Worm (Caenorhabditis elegans) whole organism, early embryonic: ENCODE results near the gene flp-23.
A peak's percentile ranks its signal among the peaks of the same experiment; 100 is the strongest.

Source experiments
- B0310.2 ChIP-seq: sonication (generic microtip); optimal IDR thresholded peaks from 2 replicates; lab custom pipeline; 2016; ENCODE audit warnings: mild to moderate bottlenecking, missing genetic modification characterization, missing compliant biosample characterization
- F13C5.2 ChIP-seq: sonication (generic microtip); optimal IDR thresholded peaks from 2 replicates; lab custom pipeline; 2017; ENCODE audit warnings: mild to moderate bottlenecking, missing genetic modification characterization, inconsistent platforms, missing compliant biosample characterization
- aly-1 ChIP-seq: sonication (generic microtip); optimal IDR thresholded peaks from 2 replicates; lab custom pipeline; 2016; ENCODE audit warnings: missing genetic modification characterization, missing compliant biosample characterization
- ama-1 ChIP-seq: fragments of 150-350 bp; optimal IDR thresholded peaks from 2 replicates; lab custom pipeline; 2014
- ceh-13 ChIP-seq: fragments of 200-800 bp; sonication (Bioruptor generic); optimal IDR thresholded peaks from 2 replicates; lab custom pipeline; 2018; ENCODE audit warnings: mild to moderate bottlenecking, missing genetic modification characterization, missing compliant biosample characterization
- ceh-36 ChIP-seq: sonication (generic microtip); optimal IDR thresholded peaks from 2 replicates; lab custom pipeline; 2016; ENCODE audit warnings: missing genetic modification characterization, inconsistent platforms, missing compliant biosample characterization
- ets-7 ChIP-seq: sonication (generic microtip); optimal IDR thresholded peaks from 2 replicates; lab custom pipeline; 2016; ENCODE audit warnings: missing genotype, missing genetic modification characterization, missing compliant biosample characterization
- flt-1 ChIP-seq: fragments of 200-800 bp; sonication (Bioruptor generic); IDR thresholded peaks from 2 replicates; pipeline ENCODE4 v1.3.6; 2022; ENCODE audit warnings: missing genetic modification characterization, missing compliant biosample characterization
- hmbx-1 ChIP-seq: sonication (generic microtip); optimal IDR thresholded peaks from 2 replicates; lab custom pipeline; 2016; ENCODE audit warnings: mild to moderate bottlenecking, missing genetic modification characterization, missing compliant biosample characterization
- hmg-4 ChIP-seq: fragments of 200-800 bp; sonication (Bioruptor generic); optimal IDR thresholded peaks from 2 replicates; lab custom pipeline; 2018; ENCODE audit warnings: mild to moderate bottlenecking, missing genetic modification characterization, missing compliant biosample characterization
- hnd-1 ChIP-seq: sonication (generic microtip); optimal IDR thresholded peaks from 2 replicates; lab custom pipeline; 2016; ENCODE audit warnings: missing genetic modification characterization, missing compliant biosample characterization
- pes-1 ChIP-seq: fragments of 200-800 bp; sonication (Bioruptor generic); IDR thresholded peaks from 2 replicates; pipeline ENCODE4 v1.3.6; 2022; ENCODE audit warnings: missing genetic modification reagents, missing genetic modification characterization, missing compliant biosample characterization
- scrt-1 ChIP-seq: fragments of 200-800 bp; sonication (Bioruptor generic); IDR thresholded peaks from 2 replicates; pipeline ENCODE4 v1.3.6; 2022; ENCODE audit warnings: missing genetic modification characterization, missing compliant biosample characterization
- sea-1 ChIP-seq: fragments of 200-800 bp; sonication (Bioruptor generic); conservative IDR thresholded peaks from 2 replicates; pipeline ENCODE4 v1.3.6; 2022; ENCODE audit warnings: missing genetic modification characterization, missing compliant biosample characterization
- tbx-11 ChIP-seq: fragments of 200-800 bp; sonication (Bioruptor generic); IDR thresholded peaks from 2 replicates; pipeline ENCODE4 v1.3.6; 2022; ENCODE audit warnings: missing genetic modification characterization, missing compliant biosample characterization
- tbx-37 ChIP-seq: fragments of 200-800 bp; sonication (Bioruptor generic); conservative IDR thresholded peaks from 2 replicates; pipeline ENCODE4 v1.3.6; 2022; ENCODE audit warnings: missing genetic modification reagents, missing genetic modification characterization, missing compliant biosample characterization
- tra-4 ChIP-seq: sonication (generic microtip); optimal IDR thresholded peaks from 2 replicates; lab custom pipeline; 2017; ENCODE audit warnings: missing genetic modification characterization, missing compliant biosample characterization

Gene flp-23

ce11 chrIII:8658367-8658761 is 7.8 kb downstream of the flp-23 start:
- TF ChIP-seq hnd-1 (tag; lab: Kevin White, UChicago), result no peak
- TF ChIP-seq ceh-36, result no peak
- TF ChIP-seq sea-1 (GFP tag; lab: Robert Waterston, UW), result no peak
- TF ChIP-seq ceh-13, result no peak
- no peak for TF ChIP-seq pes-1
- TF ChIP-seq ama-1 (lab: Kevin White, UChicago), result no peak
- TF ChIP-seq scrt-1 (GFP tag; lab: Robert Waterston, UW), result no peak
- no peak for TF ChIP-seq hmbx-1 (tag; lab: Kevin White, UChicago)
- TF ChIP-seq tbx-37, result no peak
- TF ChIP-seq flt-1, result no peak
- TF ChIP-seq hmg-4 (GFP tag; lab: Kevin White, UChicago), result no peak
- no peak for TF ChIP-seq F13C5.2

- no peak for TF ChIP-seq tbx-11 (GFP tag; lab: Robert Waterston, UW)
- TF ChIP-seq flt-1, result no peak
Measured at ce11 chrIII:8663143-8663542, 12.6 kb downstream of the flp-23 start.

DNA sequence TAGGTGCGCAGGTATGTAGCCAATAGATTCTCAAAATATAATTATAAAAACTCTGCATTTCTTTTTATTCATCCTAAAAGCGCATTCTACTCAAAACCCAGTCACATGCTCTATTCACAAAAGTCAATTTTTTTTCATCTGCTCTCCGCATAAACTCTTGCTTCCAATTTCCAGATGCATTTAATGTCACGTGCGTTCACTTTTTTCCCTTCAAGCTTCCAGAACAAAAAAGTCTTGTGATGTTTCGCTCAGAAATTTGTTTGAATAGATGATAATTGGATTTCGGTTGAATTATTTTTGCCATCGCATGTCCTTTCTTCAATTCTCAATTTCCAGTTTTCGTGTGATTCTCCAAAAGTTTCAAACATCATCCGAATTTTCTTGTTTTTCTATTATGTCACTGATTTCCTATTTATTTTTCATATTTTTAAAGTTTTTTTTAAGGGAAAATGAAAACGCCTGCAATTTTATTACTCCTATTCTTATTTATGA is 14.4 kb downstream of the flp-23 start, which contains the start of gene F22B7.1:
TSS of gene F22B7.1 (plus strand) at position 442 of the 492 bp plus-strand sequence.
- TF ChIP-seq ama-1 (lab: Kevin White, UChicago), result no peak
- TF ChIP-seq aly-1 (tag; lab: Kevin White, UChicago), result no peak
- TF ChIP-seq hmg-4 (GFP tag; lab: Kevin White, UChicago), result no peak
- no peak for TF ChIP-seq pes-1
- TF ChIP-seq sea-1 (GFP tag; lab: Robert Waterston, UW), result no peak
- no peak for TF ChIP-seq ceh-13
- no peak for TF ChIP-seq tbx-11 (GFP tag; lab: Robert Waterston, UW)
- TF ChIP-seq hmbx-1 (tag; lab: Kevin White, UChicago), result no peak
- no peak for TF ChIP-seq scrt-1 (GFP tag; lab: Robert Waterston, UW)
- no peak for TF ChIP-seq tra-4
- TF ChIP-seq hnd-1 (tag; lab: Kevin White, UChicago), result no peak
- no peak for TF ChIP-seq tbx-37
- TF ChIP-seq ceh-36, result no peak
- no peak for TF ChIP-seq B0310.2 (tag; lab: Kevin White, UChicago)
- no peak for TF ChIP-seq flt-1
- TF ChIP-seq F13C5.2, result no peak
- TF ChIP-seq ets-7 (tag; lab: Kevin White, UChicago), result no peak

- TF ChIP-seq hnd-1 (tag; lab: Kevin White, UChicago) (no peak), tbx-11 (GFP tag; lab: Robert Waterston, UW) (no peak), ceh-36 (no peak), hmbx-1 (tag; lab: Kevin White, UChicago) (no peak), pes-1 (no peak), aly-1 (tag; lab: Kevin White, UChicago) (no peak), F13C5.2 (no peak), tra-4 (no peak), ets-7 (tag; lab: Kevin White, UChicago) (no peak), ama-1 (lab: Kevin White, UChicago) (no peak), sea-1 (GFP tag; lab: Robert Waterston, UW) (no peak), ceh-13 (no peak), flt-1 (no peak), tbx-37 (no peak), B0310.2 (tag; lab: Kevin White, UChicago) (no peak), hmg-4 (GFP tag; lab: Kevin White, UChicago) (no peak), scrt-1 (GFP tag; lab: Robert Waterston, UW) (no peak)
Measured at ce11 chrIII:8667382-8667781, 16.8 kb downstream of the flp-23 start, which contains the start of gene dpy-19. TSS of gene dpy-19 (minus strand) at chrIII:8667482.

ce11 chrIII:8668717-8669116 is 18.1 kb downstream of the flp-23 start:
- TF ChIP-seq ceh-36 (no peak), pes-1 (no peak), scrt-1 (GFP tag; lab: Robert Waterston, UW) (no peak), hmg-4 (GFP tag; lab: Kevin White, UChicago) (no peak), aly-1 (tag; lab: Kevin White, UChicago) (no peak)

- no peak for TF ChIP-seq F13C5.2
- no peak for TF ChIP-seq tbx-11 (GFP tag; lab: Robert Waterston, UW)
- TF ChIP-seq aly-1 (tag; lab: Kevin White, UChicago), result no peak
- no peak for TF ChIP-seq ceh-36
- no peak for TF ChIP-seq pes-1
Measured at ce11 chrIII:8674980-8675485, 24.5 kb downstream of the flp-23 start, which contains the start of gene pgl-2. TSS of gene pgl-2 (minus strand) at chrIII:8675435.

ce11 chrIII:8678371-8678770 is 27.8 kb downstream of the flp-23 start:
- TF ChIP-seq sea-1 (GFP tag; lab: Robert Waterston, UW), result peak; percentile 97
- TF ChIP-seq ets-7 (tag; lab: Kevin White, UChicago), result peak; percentile 94
- TF ChIP-seq aly-1 (tag; lab: Kevin White, UChicago), result peak; percentile 97
- TF ChIP-seq pes-1, result peak; percentile 98
- peak; percentile 95 for TF ChIP-seq ceh-13
- peak; percentile 94 for TF ChIP-seq F13C5.2
- peak; percentile 79 for TF ChIP-seq ama-1 (lab: Kevin White, UChicago)
- TF ChIP-seq tbx-11 (GFP tag; lab: Robert Waterston, UW), result peak; percentile 97
- TF ChIP-seq flt-1, result peak; percentile 99
- TF ChIP-seq tbx-37, result peak; percentile 98
- TF ChIP-seq hmbx-1 (tag; lab: Kevin White, UChicago), result peak; percentile 82
- TF ChIP-seq hmg-4 (GFP tag; lab: Kevin White, UChicago), result peak; percentile 98
- TF ChIP-seq scrt-1 (GFP tag; lab: Robert Waterston, UW), result peak; percentile 98
- peak; percentile 97 for TF ChIP-seq ceh-36
- TF ChIP-seq hnd-1 (tag; lab: Kevin White, UChicago), result peak; percentile 89
- peak; percentile 96 for TF ChIP-seq B0310.2 (tag; lab: Kevin White, UChicago)
- TF ChIP-seq tra-4, result peak; percentile 91
